Fruit fly (Drosophila melanogaster) whole organism, embryonic: Measurements from ENCODE around the gene COX7AL2.

Experiments used
- Antp ChIP-seq: fragments of 200-800 bp; sonication (Bioruptor generic); optimal IDR thresholded peaks from 3 replicates; lab custom pipeline; 2016; ENCODE audit warnings: missing biosample characterization, missing genetic modification characterization
- CG12219 ChIP-seq: fragments of 200-800 bp; sonication (Bioruptor generic); optimal IDR thresholded peaks from 3 replicates; lab custom pipeline; 2018; ENCODE audit warnings: missing biosample characterization, mild to moderate bottlenecking, missing genetic modification characterization
- CG1233 ChIP-seq: fragments of 200-800 bp; sonication (Bioruptor generic); optimal IDR thresholded peaks from 4 replicates; lab custom pipeline; 2018; ENCODE audit warnings: missing biosample characterization, mild to moderate bottlenecking, missing genetic modification characterization
- CG13775 ChIP-seq: fragments of 200-800 bp; sonication (Bioruptor generic); optimal IDR thresholded peaks from 3 replicates; lab custom pipeline; 2017; ENCODE audit warnings: missing biosample characterization, mild to moderate bottlenecking, missing genetic modification characterization
- CG15073 ChIP-seq: fragments of 200-800 bp; sonication (Bioruptor generic); optimal IDR thresholded peaks from 2 replicates; lab custom pipeline; 2016; ENCODE audit warnings: missing biosample characterization, missing genetic modification characterization
- CG15601 ChIP-seq: fragments of 200-800 bp; sonication (Bioruptor generic); optimal IDR thresholded peaks from 3 replicates; lab custom pipeline; 2019; ENCODE audit warnings: missing biosample characterization, mild to moderate bottlenecking, missing genetic modification characterization, moderate library complexity
- CG1647 ChIP-seq: fragments of 200-800 bp; sonication (Bioruptor generic); optimal IDR thresholded peaks from 3 replicates; lab custom pipeline; 2016; ENCODE audit warnings: missing biosample characterization, missing genetic modification characterization
- CG16815 ChIP-seq: fragments of 200-800 bp; sonication (Bioruptor generic); optimal IDR thresholded peaks from 3 replicates; lab custom pipeline; 2017; ENCODE audit warnings: missing biosample characterization, mild to moderate bottlenecking, missing genetic modification characterization
- CG18476 ChIP-seq: fragments of 200-800 bp; sonication (Bioruptor generic); optimal IDR thresholded peaks from 2 replicates; lab custom pipeline; 2016; ENCODE audit warnings: missing biosample characterization, mild to moderate bottlenecking, missing genetic modification characterization
- CG2120 ChIP-seq: fragments of 200-800 bp; sonication (Bioruptor generic); optimal IDR thresholded peaks from 3 replicates; lab custom pipeline; 2016; ENCODE audit warnings: missing biosample characterization, missing genetic modification characterization
- CG2199 ChIP-seq: fragments of 200-800 bp; sonication (Bioruptor generic); IDR thresholded peaks from 3 replicates; pipeline ENCODE4 v1.3.6; 2022; ENCODE audit warnings: missing biosample characterization, missing genetic modification characterization
- CG30403 ChIP-seq: fragments of 200-800 bp; sonication (Bioruptor generic); optimal IDR thresholded peaks from 3 replicates; lab custom pipeline; 2016; ENCODE audit warnings: missing biosample characterization, missing genetic modification characterization
- CG31365 ChIP-seq: fragments of 200-800 bp; sonication (Bioruptor generic); optimal IDR thresholded peaks from 2 replicates; lab custom pipeline; 2018; ENCODE audit warnings: missing biosample characterization, mild to moderate bottlenecking, missing genetic modification characterization
- CG32772 ChIP-seq: fragments of 200-800 bp; sonication (Bioruptor generic); IDR thresholded peaks from 2 replicates; pipeline ENCODE4 v1.3.6; 2022; ENCODE audit warnings: missing biosample characterization, missing genetic modification characterization
- CG34224 ChIP-seq: fragments of 200-800 bp; sonication (Bioruptor generic); IDR thresholded peaks from 3 replicates; pipeline ENCODE4 v1.3.6; 2022; ENCODE audit warnings: missing biosample characterization, missing genetic modification characterization; ENCODE audit not compliant: partially characterized antibody
- CG34422 ChIP-seq: fragments of 200-800 bp; sonication (Bioruptor generic); IDR thresholded peaks from 3 replicates; pipeline ENCODE4 v1.3.6; 2022; ENCODE audit warnings: missing biosample characterization, missing genetic modification characterization
- CG4404 ChIP-seq: fragments of 200-800 bp; sonication (Bioruptor generic); IDR thresholded peaks from 2 replicates; pipeline ENCODE4 v1.3.6; 2022; ENCODE audit warnings: missing biosample characterization, missing genetic modification characterization
- CG4730 ChIP-seq: fragments of 200-800 bp; sonication (Bioruptor generic); IDR thresholded peaks from 2 replicates; pipeline ENCODE4 v1.3.6; 2022; ENCODE audit warnings: missing biosample characterization, missing genetic modification characterization
- CG5953 ChIP-seq: fragments of 200-800 bp; sonication (Bioruptor generic); IDR thresholded peaks from 2 replicates; pipeline ENCODE4 v1.3.6; 2022; ENCODE audit warnings: missing biosample characterization, missing genetic modification characterization
- CG8359 ChIP-seq: fragments of 200-800 bp; sonication (Bioruptor generic); optimal IDR thresholded peaks from 2 replicates; lab custom pipeline; 2017; ENCODE audit warnings: missing biosample characterization, mild to moderate bottlenecking, missing genetic modification characterization, borderline replicate concordance
- CG8388 ChIP-seq: fragments of 200-800 bp; sonication (Bioruptor generic); optimal IDR thresholded peaks from 2 replicates; lab custom pipeline; 2019; ENCODE audit warnings: missing biosample characterization, mild to moderate bottlenecking, missing genetic modification characterization, moderate library complexity
- Dfd ChIP-seq, 2 experiments: fragments of >200 bp; optimal IDR thresholded peaks; 2 replicates each; lab custom pipeline; 2017; ENCODE audit warnings: missing biosample characterization in 2 of 2, missing genetic modification characterization in 2 of 2
- E2f1 ChIP-seq: fragments of 200-800 bp; sonication (Bioruptor generic); IDR thresholded peaks from 2 replicates; pipeline ENCODE4 v1.3.6; 2022; ENCODE audit warnings: missing biosample characterization, missing genetic modification characterization
- Lpt ChIP-seq: fragments of >200 bp; optimal IDR thresholded peaks from 2 replicates; lab custom pipeline; 2018; ENCODE audit warnings: missing biosample characterization, missing genetic modification characterization
- Mrtf ChIP-seq: fragments of 200-800 bp; sonication (Bioruptor generic); IDR thresholded peaks from 3 replicates; pipeline ENCODE4 v1.3.6; 2022; ENCODE audit warnings: missing biosample characterization, missing genetic modification characterization
- Opbp ChIP-seq: fragments of 200-800 bp; sonication (Bioruptor generic); IDR thresholded peaks from 3 replicates; pipeline ENCODE4 v1.3.6; 2022; ENCODE audit warnings: missing biosample characterization, missing genetic modification characterization; ENCODE audit not compliant: partially characterized antibody
- Scr ChIP-seq: fragments of 200-800 bp; sonication (Bioruptor generic); IDR thresholded peaks from 2 replicates; pipeline ENCODE4 v1.3.6; 2022; ENCODE audit warnings: missing biosample characterization, missing genetic modification characterization; ENCODE audit not compliant: partially characterized antibody
- Sry-δ ChIP-seq: fragments of 200-800 bp; sonication (Bioruptor generic); optimal IDR thresholded peaks from 2 replicates; lab custom pipeline; 2016; ENCODE audit warnings: missing biosample characterization, missing genetic modification characterization
- Stat92E ChIP-seq, 3 experiments: fragments of >200 bp in 2 of 3; fragments of 200-800 bp in 1 of 3; sonication (Bioruptor generic) in 1 of 3; optimal IDR thresholded peaks; 2 replicates each; lab custom pipeline; 2017 to 2019; ENCODE audit warnings: missing biosample characterization in 3 of 3, missing genetic modification characterization in 3 of 3, mild to moderate bottlenecking in 1 of 3, moderate library complexity in 1 of 3
- abd-A ChIP-seq: fragments of 200-800 bp; sonication (Bioruptor generic); optimal IDR thresholded peaks from 3 replicates; lab custom pipeline; 2019; ENCODE audit warnings: missing biosample characterization, mild to moderate bottlenecking, missing genetic modification characterization, moderate library complexity
- chif ChIP-seq, 2 experiments: fragments of 200-800 bp; sonication (Bioruptor generic); optimal IDR thresholded peaks; 3 replicates each; lab custom pipeline; 2016; ENCODE audit warnings: missing biosample characterization in 2 of 2, missing genetic modification characterization in 2 of 2
- chinmo ChIP-seq: fragments of 200-800 bp; sonication (Bioruptor generic); IDR thresholded peaks from 4 replicates; pipeline ENCODE4 v1.3.6; 2022; ENCODE audit warnings: missing biosample characterization, missing genetic modification characterization; ENCODE audit not compliant: partially characterized antibody
- dimm ChIP-seq: fragments of 200-800 bp; sonication (Bioruptor generic); IDR thresholded peaks from 2 replicates; pipeline ENCODE4 v1.3.6; 2022; ENCODE audit warnings: missing biosample characterization, missing genetic modification characterization
- dmrt11E ChIP-seq: fragments of 200-800 bp; sonication (Bioruptor generic); optimal IDR thresholded peaks from 3 replicates; lab custom pipeline; 2018; ENCODE audit warnings: missing biosample characterization, mild to moderate bottlenecking, missing genetic modification characterization, moderate library complexity
- eve ChIP-seq, 2 experiments: fragments of >200 bp; optimal IDR thresholded peaks; 2 replicates each; lab custom pipeline; 2017; ENCODE audit warnings: missing biosample characterization in 2 of 2, missing genetic modification characterization in 2 of 2
- exex ChIP-seq: fragments of 200-800 bp; sonication (Bioruptor generic); optimal IDR thresholded peaks from 4 replicates; lab custom pipeline; 2018; ENCODE audit warnings: missing biosample characterization, mild to moderate bottlenecking, missing genetic modification characterization, moderate library complexity
- fd3F ChIP-seq: fragments of 200-800 bp; sonication (Bioruptor generic); optimal IDR thresholded peaks from 2 replicates; lab custom pipeline; 2018; ENCODE audit warnings: missing biosample characterization, mild to moderate bottlenecking, missing genetic modification characterization, moderate library complexity
- gsb-n ChIP-seq: fragments of 200-800 bp; sonication (Bioruptor generic); optimal IDR thresholded peaks from 3 replicates; lab custom pipeline; 2018; ENCODE audit warnings: missing biosample characterization, mild to moderate bottlenecking, missing genetic modification characterization
- her ChIP-seq: fragments of 200-800 bp; sonication (Bioruptor generic); optimal IDR thresholded peaks from 2 replicates; lab custom pipeline; 2016; ENCODE audit warnings: missing biosample characterization, missing genetic modification characterization
- hkb ChIP-seq, 2 experiments: fragments of 200-800 bp in 1 of 2; fragments of >200 bp in 1 of 2; sonication (Bioruptor generic) in 1 of 2; IDR thresholded peaks in 1 of 2; optimal IDR thresholded peaks in 1 of 2; 2 replicates each; pipeline versions ENCODE4 v1.3.6 to Lab custom; 2017 to 2022; ENCODE audit warnings: missing biosample characterization in 1 of 2, missing genetic modification characterization in 1 of 2
- lov ChIP-seq, 2 experiments: fragments of 200-800 bp in 1 of 2; fragments of >200 bp in 1 of 2; sonication (Bioruptor generic) in 1 of 2; IDR thresholded peaks in 1 of 2; optimal IDR thresholded peaks in 1 of 2; 2 replicates in 1 of 2; 3 replicates in 1 of 2; pipeline versions ENCODE4 v1.3.6 to Lab custom; 2017 to 2022; ENCODE audit warnings: missing biosample characterization in 1 of 2, missing genetic modification characterization in 1 of 2
- luna ChIP-seq: fragments of 200-800 bp; sonication (Bioruptor generic); optimal IDR thresholded peaks from 2 replicates; lab custom pipeline; 2016; ENCODE audit warnings: missing biosample characterization, missing genetic modification characterization
- mld ChIP-seq: fragments of 200-800 bp; sonication (Bioruptor generic); IDR thresholded peaks from 3 replicates; pipeline ENCODE4 v1.3.6; 2022; ENCODE audit warnings: missing biosample characterization, missing genetic modification characterization; ENCODE audit not compliant: partially characterized antibody
- pzg ChIP-seq: fragments of 200-800 bp; sonication (Bioruptor generic); optimal IDR thresholded peaks from 3 replicates; lab custom pipeline; 2018; ENCODE audit warnings: missing biosample characterization, mild to moderate bottlenecking, missing genetic modification characterization, moderate library complexity
- ranshi ChIP-seq: fragments of 200-800 bp; sonication (Bioruptor generic); IDR thresholded peaks from 2 replicates; pipeline ENCODE4 v1.3.6; 2022; ENCODE audit warnings: missing biosample characterization, missing genetic modification characterization
- sisA ChIP-seq: fragments of 200-800 bp; sonication (Bioruptor generic); IDR thresholded peaks from 2 replicates; pipeline ENCODE4 v1.3.6; 2022; ENCODE audit warnings: missing biosample characterization, missing genetic modification characterization
- trh ChIP-seq: fragments of 200-800 bp; sonication (Bioruptor generic); optimal IDR thresholded peaks from 2 replicates; lab custom pipeline; 2016; ENCODE audit warnings: missing biosample characterization, missing genetic modification characterization
- wdn ChIP-seq: fragments of 200-800 bp; sonication (Bioruptor generic); IDR thresholded peaks from 2 replicates; pipeline ENCODE4 v1.3.6; 2022; ENCODE audit warnings: missing biosample characterization, missing genetic modification characterization
- zfh2 ChIP-seq: fragments of 200-800 bp; sonication (Bioruptor generic); optimal IDR thresholded peaks from 2 replicates; lab custom pipeline; 2016; ENCODE audit warnings: missing biosample characterization, missing genetic modification characterization

The COX7AL2 gene

dm6 chr2L:2189100-2189499, 8.6 kb downstream of the COX7AL2 start (continued):
- TF ChIP-seq CG16815 (peak; percentile 72), hkb (optimal IDR thresholded peaks at IDR 0.05; lab: Kevin White, UChicago) (no peak), hkb (GFP tag; IDR thresholded peaks at IDR 0.05; lab: Robert Waterston, UW) (peak; percentile 60), CG1647 (GFP tag; lab: Kevin White, UChicago) (no peak), CG2120 (no peak), mld (GFP tag; lab: Robert Waterston, UW) (no peak), CG32772 (GFP tag; lab: Robert Waterston, UW) (peak; percentile 61; the same call in 1 of the 2 replicates), Scr (GFP tag; lab: Robert Waterston, UW) (no peak), CG12219 (GFP tag; lab: Kevin White, UChicago) (peak; percentile 44), trh (GFP tag; lab: Kevin White, UChicago) (no peak), pzg (GFP tag; lab: Kevin White, UChicago) (no peak), E2f1 (GFP tag; lab: Robert Waterston, UW) (peak; percentile 46; the same call in 1 of the 2 replicates), CG34422 (GFP tag; lab: Robert Waterston, UW) (peak; percentile 69; the same call in 2 of the 3 replicates), CG5953 (no peak), chif (GFP tag; optimal IDR thresholded peaks at IDR 0.05; lab: Kevin White, UChicago) (peak; percentile 50 to 89), Dfd (GFP tag; optimal IDR thresholded peaks at IDR 0.05; lab: Kevin White, UChicago) (no peak), ranshi (GFP tag; lab: Robert Waterston, UW) (peak; percentile 73; the same call in 1 of the 2 replicates), Stat92E (GFP tag; optimal IDR thresholded peaks at IDR 0.05; lab: Kevin White, UChicago) (peak in 1 of 3 experiments; percentile 93), her (peak; percentile 1), CG8359 (GFP tag; lab: Kevin White, UChicago) (peak; percentile 60), chinmo (GFP tag; lab: Robert Waterston, UW) (no peak), sisA (GFP tag; lab: Robert Waterston, UW) (peak; percentile 79), CG18476 (GFP tag; lab: Kevin White, UChicago) (peak; percentile 40), wdn (GFP tag; lab: Robert Waterston, UW) (no peak), CG31365 (tag; lab: Kevin White, UChicago) (peak; percentile 14), fd3F (no peak), CG15073 (GFP tag; lab: Kevin White, UChicago) (no peak), Sry-δ (GFP tag; lab: Kevin White, UChicago) (peak; percentile 15), Antp (GFP tag; lab: Kevin White, UChicago) (peak; percentile 65), exex (tag; lab: Kevin White, UChicago) (no peak), CG2199 (GFP tag; lab: Robert Waterston, UW) (no peak), Opbp (GFP tag; lab: Robert Waterston, UW) (no peak), CG13775 (GFP tag; lab: Kevin White, UChicago) (peak; percentile 75), dmrt11E (peak; percentile 93), luna (GFP tag; lab: Kevin White, UChicago) (no peak), dimm (GFP tag; lab: Robert Waterston, UW) (no peak), CG8388 (peak; percentile 80), CG34224 (GFP tag; lab: Robert Waterston, UW) (no peak), Mrtf (GFP tag; lab: Robert Waterston, UW) (no peak), CG1233 (peak; percentile 50), eve (GFP tag; optimal IDR thresholded peaks at IDR 0.05; lab: Kevin White, UChicago) (no peak), abd-A (tag; lab: Kevin White, UChicago) (no peak), gsb-n (tag; lab: Kevin White, UChicago) (peak; percentile 83), CG4404 (GFP tag; lab: Robert Waterston, UW) (peak; percentile 64; the same call in 1 of the 2 replicates), Lpt (no peak), lov (optimal IDR thresholded peaks at IDR 0.05; lab: Kevin White, UChicago) (no peak), lov (GFP tag; IDR thresholded peaks at IDR 0.05; lab: Robert Waterston, UW) (peak; percentile 23; the same call in 1 of the 3 replicates), zfh2 (GFP tag; lab: Kevin White, UChicago) (no peak), CG4730 (GFP tag; lab: Robert Waterston, UW) (0 out of 2 replicates have a peak, but pooled peaks have one; percentile 21), CG15601 (tag; lab: Kevin White, UChicago) (peak; percentile 83), CG30403 (peak; percentile 60)
